Worm (Caenorhabditis elegans): ENCODE data around the gene F54B11.8.

ce11 chrX:13561954-13562353 lies 41.8 kb downstream of the F54B11.8 start:
- TF ChIP-seq unc-62 (GFP tag; optimal IDR thresholded peaks at IDR 0.05) (no peak), mls-2 (tag; optimal IDR thresholded peaks at IDR 0.05) (no peak), nhr-237 (tag; optimal IDR thresholded peaks at IDR 0.05) (no peak), pha-4 (tag; optimal IDR thresholded peaks at IDR 0.05) (no peak), nhr-12 (tag; optimal IDR thresholded peaks at IDR 0.05) (no peak), ces-1 (GFP tag; optimal IDR thresholded peaks at IDR 0.05) (no peak), drap-1 (GFP tag; optimal IDR thresholded peaks at IDR 0.05) (no peak), lin-13 (tag; optimal IDR thresholded peaks at IDR 0.05) (no peak), nhr-76 (tag; optimal IDR thresholded peaks at IDR 0.05) (no peak), ceh-83 (GFP tag; optimal IDR thresholded peaks at IDR 0.05) (no peak), lin-32 (GFP tag; optimal IDR thresholded peaks at IDR 0.05) (no peak), lsy-2 (tag; optimal IDR thresholded peaks at IDR 0.05) (no peak), nhr-28 (tag; optimal IDR thresholded peaks at IDR 0.05) (no peak)
